Fruit fly (Drosophila melanogaster) whole organism, pupa: ENCODE results near the gene Suv3.

Experiments used
- CG10348 ChIP-seq: fragments of 200-800 bp; sonication (Bioruptor generic); IDR thresholded peaks from 2 replicates; pipeline ENCODE4 v1.3.6; 2022; ENCODE audit warnings: missing biosample characterization, missing genetic modification characterization
- CG12605 ChIP-seq: fragments of 200-800 bp; sonication (Bioruptor generic); IDR thresholded peaks from 2 replicates; pipeline ENCODE4 v1.3.6; 2022; ENCODE audit warnings: missing biosample characterization, missing genetic modification characterization
- CG13204 ChIP-seq: fragments of 200-800 bp; sonication (Bioruptor generic); optimal IDR thresholded peaks from 2 replicates; lab custom pipeline; 2018; ENCODE audit warnings: missing biosample characterization, mild to moderate bottlenecking, missing genetic modification characterization, moderate library complexity
- CG14655 ChIP-seq: fragments of 200-800 bp; sonication (Bioruptor generic); optimal IDR thresholded peaks from 3 replicates; lab custom pipeline; 2017; ENCODE audit warnings: mild to moderate bottlenecking, missing biosample characterization, missing genetic modification reagents, missing genetic modification characterization
- CG15710 ChIP-seq: fragments of 200-800 bp; sonication (Bioruptor generic); optimal IDR thresholded peaks from 2 replicates; lab custom pipeline; 2018; ENCODE audit warnings: missing biosample characterization, mild to moderate bottlenecking, missing genetic modification characterization, moderate library complexity
- CG17806 ChIP-seq: fragments of 200-800 bp; sonication (Bioruptor generic); optimal IDR thresholded peaks from 2 replicates; lab custom pipeline; 2018; ENCODE audit warnings: missing biosample characterization, mild to moderate bottlenecking, missing genetic modification characterization, moderate library complexity
- CG32121 ChIP-seq: fragments of 200-800 bp; sonication (Bioruptor generic); IDR thresholded peaks from 2 replicates; pipeline ENCODE4 v1.3.6; 2022; ENCODE audit warnings: missing biosample characterization, missing genetic modification characterization
- CG34367 ChIP-seq: fragments of 200-800 bp; sonication (Bioruptor generic); optimal IDR thresholded peaks from 2 replicates; lab custom pipeline; 2018; ENCODE audit warnings: missing biosample characterization, mild to moderate bottlenecking, missing genetic modification characterization
- CG4496 ChIP-seq: fragments of 200-800 bp; sonication (Bioruptor generic); IDR thresholded peaks from 3 replicates; pipeline ENCODE4 v1.3.6; 2022; ENCODE audit warnings: missing biosample characterization, missing genetic modification characterization
- CG8159 ChIP-seq: fragments of 200-800 bp; sonication (Bioruptor generic); optimal IDR thresholded peaks from 3 replicates; lab custom pipeline; 2018; ENCODE audit warnings: missing biosample characterization, mild to moderate bottlenecking, missing genetic modification characterization, moderate library complexity
- CG8301 ChIP-seq: fragments of 200-800 bp; sonication (Bioruptor generic); optimal IDR thresholded peaks from 2 replicates; lab custom pipeline; 2018; ENCODE audit warnings: missing biosample characterization, mild to moderate bottlenecking, missing genetic modification characterization
- CG9948 ChIP-seq: fragments of 200-800 bp; sonication (Bioruptor generic); optimal IDR thresholded peaks from 2 replicates; lab custom pipeline; 2018; ENCODE audit warnings: missing biosample characterization, mild to moderate bottlenecking, missing genetic modification characterization, moderate library complexity
- D1 ChIP-seq: fragments of 200-800 bp; sonication (Bioruptor generic); optimal IDR thresholded peaks from 2 replicates; lab custom pipeline; 2018; ENCODE audit warnings: missing biosample characterization, mild to moderate bottlenecking, missing genetic modification characterization, moderate library complexity
- EcR ChIP-seq: fragments of 200-800 bp; sonication (Bioruptor generic); optimal IDR thresholded peaks from 3 replicates; lab custom pipeline; 2019; ENCODE audit warnings: missing biosample characterization, missing genetic modification characterization, mild to moderate bottlenecking, moderate library complexity, missing genetic modification reagents
- Ets98B ChIP-seq: fragments of 200-800 bp; sonication (Bioruptor generic); IDR thresholded peaks from 2 replicates; pipeline ENCODE4 v1.3.6; 2022; ENCODE audit warnings: missing biosample characterization, missing genetic modification characterization
- Pif1A ChIP-seq: fragments of 200-800 bp; sonication (Bioruptor generic); optimal IDR thresholded peaks from 3 replicates; lab custom pipeline; 2016; ENCODE audit warnings: missing biosample characterization, missing genetic modification characterization
- Pif1B ChIP-seq: fragments of 200-800 bp; sonication (Bioruptor generic); optimal IDR thresholded peaks from 3 replicates; lab custom pipeline; 2016; ENCODE audit warnings: missing biosample characterization, missing genetic modification characterization
- Snoo ChIP-seq: fragments of 200-800 bp; sonication (Bioruptor generic); optimal IDR thresholded peaks from 3 replicates; lab custom pipeline; 2017; ENCODE audit warnings: missing biosample characterization, mild to moderate bottlenecking, missing genetic modification characterization, inconsistent platforms
- fd96Ca ChIP-seq: fragments of 200-800 bp; sonication (Bioruptor generic); IDR thresholded peaks from 3 replicates; pipeline ENCODE4 v1.3.6; 2022; ENCODE audit warnings: missing biosample characterization, missing genetic modification characterization
- gl ChIP-seq: fragments of 200-800 bp; sonication (Bioruptor generic); optimal IDR thresholded peaks from 2 replicates; lab custom pipeline; 2018; ENCODE audit warnings: missing biosample characterization, mild to moderate bottlenecking, missing genetic modification characterization
- rn ChIP-seq: fragments of 200-800 bp; sonication (Bioruptor generic); IDR thresholded peaks from 2 replicates; pipeline ENCODE4 v1.3.6; 2022; ENCODE audit warnings: missing biosample characterization, missing genetic modification characterization

Gene Suv3

dm6 chr3R:4281119-4281861 lies 30.1 kb upstream of the Suv3 start:
- TF ChIP-seq CG17806 (tag; lab: Kevin White, UChicago): no peak
- TF ChIP-seq D1 (tag; lab: Kevin White, UChicago): no peak
- TF ChIP-seq CG12605 (GFP tag; lab: Robert Waterston, UW): no peak
- peak; percentile 16 for TF ChIP-seq CG13204 (GFP tag; lab: Kevin White, UChicago)
- TF ChIP-seq Snoo (tag; lab: Kevin White, UChicago): no peak
- TF ChIP-seq Pif1B (GFP tag; lab: Kevin White, UChicago): no peak
- TF ChIP-seq Pif1A (GFP tag; lab: Kevin White, UChicago): no peak
- no peak for TF ChIP-seq CG34367 (tag; lab: Kevin White, UChicago)
- 0 out of 2 replicates have a peak, but pooled peaks have one; percentile 13 for TF ChIP-seq Ets98B
- TF ChIP-seq CG8301: no peak
- no peak for TF ChIP-seq EcR
- TF ChIP-seq gl (tag; lab: Kevin White, UChicago): no peak
- no peak for TF ChIP-seq CG32121 (GFP tag; lab: Robert Waterston, UW)
- TF ChIP-seq CG4496 (GFP tag; lab: Robert Waterston, UW): 0 out of 3 replicates have a peak, but pooled peaks have one; percentile 29
- TF ChIP-seq CG8159: no peak
- 0 out of 3 replicates have a peak, but pooled peaks have one; percentile 11 for TF ChIP-seq fd96Ca (GFP tag; lab: Robert Waterston, UW)
- TF ChIP-seq CG10348 (GFP tag; lab: Robert Waterston, UW): no peak
- no peak for TF ChIP-seq CG15710 (tag; lab: Kevin White, UChicago)
- no peak for TF ChIP-seq rn (GFP tag; lab: Robert Waterston, UW)
- no peak for TF ChIP-seq CG9948 (tag; lab: Kevin White, UChicago)
- no peak for TF ChIP-seq CG14655 (GFP tag; lab: Kevin White, UChicago)

- TF ChIP-seq fd96Ca (GFP tag; lab: Robert Waterston, UW) (no peak), EcR (no peak), CG8301 (no peak), Pif1B (GFP tag; lab: Kevin White, UChicago) (no peak), CG4496 (GFP tag; lab: Robert Waterston, UW) (no peak), rn (GFP tag; lab: Robert Waterston, UW) (no peak), gl (tag; lab: Kevin White, UChicago) (no peak), CG17806 (tag; lab: Kevin White, UChicago) (no peak), Pif1A (GFP tag; lab: Kevin White, UChicago) (no peak), CG13204 (GFP tag; lab: Kevin White, UChicago) (no peak), CG34367 (tag; lab: Kevin White, UChicago) (no peak), CG12605 (GFP tag; lab: Robert Waterston, UW) (no peak)
These were observed 29.1 kb upstream of the Suv3 start for dm6 chr3R:4282207-4282606.

dm6 chr3R:4284376-4284953 lies 26.9 kb upstream of the Suv3 start:
- TF ChIP-seq CG14655 (GFP tag; lab: Kevin White, UChicago) (no peak), Snoo (tag; lab: Kevin White, UChicago) (no peak), CG15710 (tag; lab: Kevin White, UChicago) (no peak), Pif1B (GFP tag; lab: Kevin White, UChicago) (no peak), CG17806 (tag; lab: Kevin White, UChicago) (no peak), EcR (no peak), CG12605 (GFP tag; lab: Robert Waterston, UW) (no peak), CG34367 (tag; lab: Kevin White, UChicago) (no peak), fd96Ca (GFP tag; lab: Robert Waterston, UW) (no peak)

dm6 chr3R:4291289-4291688 lies 20.1 kb upstream of the Suv3 start:
- TF ChIP-seq CG15710 (tag; lab: Kevin White, UChicago) (no peak), gl (tag; lab: Kevin White, UChicago) (peak; percentile 7)

dm6 chr3R:4292185-4292584 lies 19.2 kb upstream of the Suv3 start:
- TF ChIP-seq CG15710 (tag; lab: Kevin White, UChicago): no peak
- TF ChIP-seq CG34367 (tag; lab: Kevin White, UChicago): no peak
- no peak for TF ChIP-seq gl (tag; lab: Kevin White, UChicago)
- TF ChIP-seq, all 21 proteins: peak for 0

- no peak for TF ChIP-seq Pif1B (GFP tag; lab: Kevin White, UChicago)
- TF ChIP-seq CG17806 (tag; lab: Kevin White, UChicago): no peak
- TF ChIP-seq CG34367 (tag; lab: Kevin White, UChicago): no peak
These were observed 16.7 kb upstream of the Suv3 start, which contains the start of gene Nepl11 for dm6 chr3R:4294689-4295088. TSS of gene Nepl11 (minus strand) at chr3R:4294840.
